Fruit fly (Drosophila melanogaster): ENCODE data around the gene CG18404.
A peak's percentile ranks its signal among the peaks of the same experiment; 100 is the strongest.

dm6 chr3R:30296035-30296434 lies 43.1 kb downstream of the CG18404 start:
- no peak for TF ChIP-seq cic (GFP tag; optimal IDR thresholded peaks at IDR 0.05)
- peak; percentile 76 for TF ChIP-seq CG33017 (tag; optimal IDR thresholded peaks at IDR 0.05)
- peak; percentile 53 for TF ChIP-seq Crg-1 (GFP tag; optimal IDR thresholded peaks at IDR 0.05)
- peak; percentile 61 for TF ChIP-seq CG7045 (GFP tag; optimal IDR thresholded peaks at IDR 0.05)
- no peak for TF ChIP-seq ovo (GFP tag; optimal IDR thresholded peaks at IDR 0.05)
- peak; percentile 66 for TF ChIP-seq CG12768 (GFP tag; optimal IDR thresholded peaks at IDR 0.05)

Data from whole organism, adult.